Fruit fly (Drosophila melanogaster) whole organism, adult: Measurements from ENCODE around the gene CG9331.
A peak's percentile ranks its signal among the peaks of the same experiment; 100 is the strongest.

ENCODE experiments used
- CG14711 ChIP-seq: fragments of 200-800 bp; sonication (Bioruptor generic); optimal IDR thresholded peaks from 2 replicates; lab custom pipeline; 2018; ENCODE audit warnings: missing biosample characterization, mild to moderate bottlenecking, missing genetic modification characterization, moderate library complexity
- CG1620 ChIP-seq: fragments of 200-800 bp; sonication (Bioruptor generic); optimal IDR thresholded peaks from 2 replicates; lab custom pipeline; 2016; ENCODE audit warnings: missing biosample characterization, missing genetic modification characterization
- CG5204 ChIP-seq: fragments of 200-800 bp; sonication (Bioruptor generic); optimal IDR thresholded peaks from 2 replicates; lab custom pipeline; 2016; ENCODE audit warnings: missing biosample characterization, missing genetic modification characterization
- Clk ChIP-seq: fragments of 200-800 bp; sonication (Bioruptor generic); optimal IDR thresholded peaks from 2 replicates; lab custom pipeline; 2017; ENCODE audit warnings: missing biosample characterization, missing genetic modification characterization
- Hr96 ChIP-seq: fragments of 200-800 bp; sonication (Bioruptor generic); optimal IDR thresholded peaks from 2 replicates; lab custom pipeline; 2016; ENCODE audit warnings: missing biosample characterization, missing genetic modification characterization
- kay ChIP-seq: fragments of 200-800 bp; sonication (Bioruptor generic); peaks from one replicate; lab custom pipeline; 2016; ENCODE audit warnings: missing biosample characterization, missing genetic modification characterization, borderline replicate concordance
- tj ChIP-seq: fragments of 200-800 bp; sonication (Bioruptor generic); optimal IDR thresholded peaks from 3 replicates; lab custom pipeline; 2017; ENCODE audit warnings: missing biosample characterization, mild to moderate bottlenecking, missing genetic modification characterization, moderate library complexity

DNA sequence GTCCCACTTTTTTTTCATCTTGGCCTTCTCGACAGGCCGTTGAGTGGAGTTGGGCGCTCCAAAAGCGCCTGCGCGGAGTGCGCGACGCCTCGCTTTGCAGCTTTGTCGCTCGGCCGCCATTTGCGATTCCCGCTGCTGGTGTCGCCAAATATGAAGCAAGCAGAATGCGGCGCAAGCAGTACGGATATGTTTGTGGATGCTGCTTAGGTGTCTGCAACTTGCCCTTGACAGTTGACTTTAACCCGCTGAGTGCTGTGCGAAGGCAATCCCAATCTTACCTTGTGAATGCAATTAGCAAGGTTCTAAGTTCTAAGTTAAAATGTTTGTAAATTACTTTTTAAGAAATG is 630 bp upstream of the CG9331 start:
- TF ChIP-seq CG1620 (GFP tag; lab: Kevin White, UChicago) (no peak), Hr96 (GFP tag; lab: Kevin White, UChicago) (no peak), CG14711 (tag; lab: Kevin White, UChicago) (no peak), Clk (GFP tag; lab: Kevin White, UChicago) (no peak), kay (GFP tag; lab: Kevin White, UChicago) (no peak), tj (GFP tag; lab: Kevin White, UChicago) (peak; percentile 28), CG5204 (GFP tag; lab: Kevin White, UChicago) (no peak)
